Fruit fly (Drosophila melanogaster) S2 (cell line): ENCODE results near the gene S-Lap4.

Source experiments
- CG8478 ChIP-seq: fragments of >200 bp; optimal IDR thresholded peaks from 2 replicates; lab custom pipeline; 2018
- CTCF ChIP-seq, 2 experiments: fragments of >200 bp; optimal IDR thresholded peaks; 2 replicates each; lab custom pipeline; 2018

DNA sequence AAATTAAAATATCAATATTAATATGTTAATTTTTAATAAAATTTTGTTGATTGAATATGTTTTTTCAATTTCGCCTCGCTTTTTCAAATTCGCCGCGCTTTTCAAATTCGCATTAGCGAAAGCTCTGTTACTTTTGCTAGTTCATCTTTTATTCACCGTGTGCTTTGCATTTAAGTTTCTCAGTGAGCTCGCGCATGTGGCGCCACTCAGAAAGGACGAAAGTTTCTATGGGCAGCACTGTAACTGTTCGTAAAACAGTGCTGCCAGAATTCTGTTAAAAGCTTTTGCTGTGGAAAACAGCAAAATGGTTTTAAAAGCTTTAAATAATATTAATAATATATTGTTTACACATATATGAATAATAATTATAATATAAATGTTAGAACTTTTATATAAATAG lies 17.3 kb downstream of the S-Lap4 start:
- TF ChIP-seq CTCF (optimal IDR thresholded peaks at IDR 0.05; lab: Kevin White, UChicago) = no peak
- TF ChIP-seq CG8478 (lab: Kevin White, UChicago) = no peak
